Fruit fly (Drosophila melanogaster) whole organism, embryonic: ENCODE measurements around the gene drpr.

ENCODE experiments used
- ATbp ChIP-seq: fragments of 200-800 bp; sonication (Bioruptor generic); optimal IDR thresholded peaks from 2 replicates; lab custom pipeline; 2017; ENCODE audit warnings: missing biosample characterization, mild to moderate bottlenecking, missing genetic modification characterization, missing genetic modification reagents
- Atf-2 ChIP-seq: fragments of 200-800 bp; sonication (Bioruptor generic); optimal IDR thresholded peaks from 2 replicates; lab custom pipeline; 2016; ENCODE audit warnings: missing biosample characterization, missing genetic modification characterization
- BEAF-32 ChIP-seq: fragments of 200-800 bp; sonication (Bioruptor generic); optimal IDR thresholded peaks from 3 replicates; lab custom pipeline; 2017; ENCODE audit warnings: missing biosample characterization, missing genetic modification characterization, mild to moderate bottlenecking, moderate library complexity, missing genetic modification reagents
- Bgb ChIP-seq: fragments of 200-800 bp; sonication (Bioruptor generic); IDR thresholded peaks from 2 replicates; pipeline ENCODE4 v1.3.6; 2022; ENCODE audit warnings: missing biosample characterization, missing genetic modification characterization; ENCODE audit not compliant: partially characterized antibody
- CG10274 ChIP-seq: fragments of 200-800 bp; sonication (Bioruptor generic); optimal IDR thresholded peaks from 3 replicates; lab custom pipeline; 2017; ENCODE audit warnings: missing biosample characterization, mild to moderate bottlenecking, missing genetic modification characterization
- CG10321 ChIP-seq: fragments of 200-800 bp; sonication (Bioruptor generic); IDR thresholded peaks from 2 replicates; pipeline ENCODE4 v1.3.6; 2022; ENCODE audit warnings: missing biosample characterization, missing genetic modification characterization
- CG11085 ChIP-seq: fragments of 200-800 bp; sonication (Bioruptor generic); IDR thresholded peaks from 2 replicates; pipeline ENCODE4 v1.3.6; 2022; ENCODE audit warnings: missing biosample characterization, missing genetic modification characterization
- CG12155 ChIP-seq: fragments of 200-800 bp; sonication (Bioruptor generic); optimal IDR thresholded peaks from 3 replicates; lab custom pipeline; 2016; ENCODE audit warnings: missing biosample characterization, missing genetic modification characterization
- CG13287 ChIP-seq: fragments of 200-800 bp; sonication (Bioruptor generic); IDR thresholded peaks from 2 replicates; pipeline ENCODE4 v1.3.6; 2022; ENCODE audit warnings: missing biosample characterization, missing genetic modification characterization; ENCODE audit not compliant: partially characterized antibody
- CG13424 ChIP-seq: fragments of 200-800 bp; sonication (Bioruptor generic); optimal IDR thresholded peaks from 2 replicates; lab custom pipeline; 2019; ENCODE audit warnings: missing biosample characterization, mild to moderate bottlenecking, missing genetic modification characterization, moderate library complexity
- CG15601 ChIP-seq: fragments of 200-800 bp; sonication (Bioruptor generic); optimal IDR thresholded peaks from 3 replicates; lab custom pipeline; 2019; ENCODE audit warnings: missing biosample characterization, mild to moderate bottlenecking, missing genetic modification characterization, moderate library complexity
- CG17385 ChIP-seq: fragments of 200-800 bp; sonication (Bioruptor generic); optimal IDR thresholded peaks from 3 replicates; lab custom pipeline; 2018; ENCODE audit warnings: missing biosample characterization, mild to moderate bottlenecking, missing genetic modification characterization
- CG17612 ChIP-seq: fragments of 200-800 bp; sonication (Bioruptor generic); IDR thresholded peaks from 2 replicates; pipeline ENCODE4 v1.3.6; 2022; ENCODE audit warnings: missing biosample characterization, missing genetic modification characterization
- CG17802 ChIP-seq: fragments of 200-800 bp; sonication (Bioruptor generic); optimal IDR thresholded peaks from 2 replicates; lab custom pipeline; 2018; ENCODE audit warnings: missing biosample characterization, mild to moderate bottlenecking, missing genetic modification characterization, moderate library complexity
- CG18599 ChIP-seq: fragments of 200-800 bp; sonication (Bioruptor generic); optimal IDR thresholded peaks from 3 replicates; lab custom pipeline; 2017; ENCODE audit warnings: missing biosample characterization, missing genetic modification characterization, mild to moderate bottlenecking, moderate library complexity, missing genetic modification reagents
- CG18764 ChIP-seq: fragments of 200-800 bp; sonication (Bioruptor generic); optimal IDR thresholded peaks from 3 replicates; lab custom pipeline; 2016; ENCODE audit warnings: missing biosample characterization, missing genetic modification characterization
- CG2202 ChIP-seq: fragments of 200-800 bp; sonication (Bioruptor generic); optimal IDR thresholded peaks from 2 replicates; lab custom pipeline; 2018; ENCODE audit warnings: missing biosample characterization, mild to moderate bottlenecking, missing genetic modification characterization
- CG3065 ChIP-seq: fragments of 200-800 bp; sonication (Bioruptor generic); optimal IDR thresholded peaks from 2 replicates; lab custom pipeline; 2016; ENCODE audit warnings: missing biosample characterization, missing genetic modification characterization
- CG3407 ChIP-seq: fragments of 200-800 bp; sonication (Bioruptor generic); optimal IDR thresholded peaks from 2 replicates; lab custom pipeline; 2018; ENCODE audit warnings: missing biosample characterization, mild to moderate bottlenecking, missing genetic modification characterization
- CG3995 ChIP-seq: fragments of 200-800 bp; sonication (Bioruptor generic); optimal IDR thresholded peaks from 3 replicates; lab custom pipeline; 2016; ENCODE audit warnings: missing biosample characterization, missing genetic modification characterization
- CG6791 ChIP-seq: fragments of 200-800 bp; sonication (Bioruptor generic); IDR thresholded peaks from 3 replicates; pipeline ENCODE4 v1.3.6; 2022; ENCODE audit warnings: missing biosample characterization, missing genetic modification characterization; ENCODE audit not compliant: partially characterized antibody
- CG9215 ChIP-seq: fragments of 200-800 bp; sonication (Bioruptor generic); IDR thresholded peaks from 2 replicates; pipeline ENCODE4 v1.3.6; 2022; ENCODE audit warnings: missing biosample characterization, missing genetic modification characterization
- CG9932 ChIP-seq: fragments of 200-800 bp; sonication (Bioruptor generic); IDR thresholded peaks from 2 replicates; pipeline ENCODE4 v1.3.6; 2022; ENCODE audit warnings: missing biosample characterization, missing genetic modification characterization
- D19A ChIP-seq: fragments of 200-800 bp; optimal IDR thresholded peaks from 3 replicates; lab custom pipeline; 2019; ENCODE audit warnings: missing biosample characterization, mild to moderate bottlenecking, missing genetic modification characterization, moderate library complexity
- E2f2 ChIP-seq: fragments of 200-800 bp; sonication (Bioruptor generic); IDR thresholded peaks from 2 replicates; pipeline ENCODE4 v1.3.6; 2022; ENCODE audit warnings: missing biosample characterization, missing genetic modification characterization
- Fer3 ChIP-seq: fragments of 200-800 bp; sonication (Bioruptor generic); optimal IDR thresholded peaks from 2 replicates; lab custom pipeline; 2018; ENCODE audit warnings: missing biosample characterization, mild to moderate bottlenecking, missing genetic modification characterization, moderate library complexity
- HHEX ChIP-seq: fragments of 200-800 bp; sonication (Bioruptor generic); optimal IDR thresholded peaks from 3 replicates; lab custom pipeline; 2017; ENCODE audit warnings: missing biosample characterization, mild to moderate bottlenecking, missing genetic modification characterization, missing genetic modification reagents
- HLH3B ChIP-seq: fragments of 200-800 bp; sonication (Bioruptor generic); IDR thresholded peaks from 2 replicates; pipeline ENCODE4 v1.3.6; 2022; ENCODE audit warnings: missing biosample characterization, missing genetic modification characterization
- HmgZ ChIP-seq: fragments of 200-800 bp; sonication (Bioruptor generic); optimal IDR thresholded peaks from 2 replicates; lab custom pipeline; 2018; ENCODE audit warnings: missing biosample characterization, mild to moderate bottlenecking, missing genetic modification characterization
- Oli ChIP-seq: fragments of 200-800 bp; sonication (Bioruptor generic); optimal IDR thresholded peaks from 2 replicates; lab custom pipeline; 2018; ENCODE audit warnings: missing biosample characterization, mild to moderate bottlenecking, missing genetic modification characterization, moderate library complexity
- Six4 ChIP-seq: fragments of 200-800 bp; sonication (Bioruptor generic); optimal IDR thresholded peaks from 2 replicates; lab custom pipeline; 2016; ENCODE audit warnings: missing biosample characterization, missing genetic modification characterization
- ac ChIP-seq: fragments of 200-800 bp; sonication (Bioruptor generic); optimal IDR thresholded peaks from 3 replicates; lab custom pipeline; 2017; ENCODE audit warnings: missing biosample characterization, mild to moderate bottlenecking, missing genetic modification characterization
- ci ChIP-seq: fragments of 200-800 bp; sonication (Bioruptor generic); IDR thresholded peaks from 3 replicates; pipeline ENCODE4 v1.3.6; 2022; ENCODE audit warnings: missing biosample characterization, missing genetic modification characterization
- corto ChIP-seq: fragments of 200-800 bp; sonication (Bioruptor generic); optimal IDR thresholded peaks from 2 replicates; lab custom pipeline; 2016; ENCODE audit warnings: missing biosample characterization, mild to moderate bottlenecking, missing genetic modification characterization, moderate library complexity
- crc ChIP-seq: fragments of 200-800 bp; sonication (Bioruptor generic); optimal IDR thresholded peaks from 2 replicates; lab custom pipeline; 2016; ENCODE audit warnings: missing biosample characterization, missing genetic modification characterization
- danr ChIP-seq: fragments of 200-800 bp; sonication (Bioruptor generic); IDR thresholded peaks from 2 replicates; pipeline ENCODE4 v1.3.6; 2022; ENCODE audit warnings: missing biosample characterization, missing genetic modification characterization
- hkb ChIP-seq, 2 experiments: fragments of 200-800 bp in 1 of 2; fragments of >200 bp in 1 of 2; sonication (Bioruptor generic) in 1 of 2; IDR thresholded peaks in 1 of 2; optimal IDR thresholded peaks in 1 of 2; 2 replicates each; pipeline versions ENCODE4 v1.3.6 to Lab custom; 2017 to 2022; ENCODE audit warnings: missing biosample characterization in 1 of 2, missing genetic modification characterization in 1 of 2
- insv ChIP-seq, 2 experiments: fragments of 200-800 bp; sonication (Bioruptor generic); optimal IDR thresholded peaks; 3 replicates each; lab custom pipeline; 2016 to 2018; ENCODE audit warnings: missing biosample characterization in 2 of 2, missing genetic modification characterization in 2 of 2
- kay ChIP-seq: fragments of 200-800 bp; sonication (Bioruptor generic); optimal IDR thresholded peaks from 2 replicates; lab custom pipeline; 2016; ENCODE audit warnings: missing biosample characterization, missing genetic modification characterization
- ken ChIP-seq: fragments of 200-800 bp; sonication (Bioruptor generic); IDR thresholded peaks from 3 replicates; pipeline ENCODE4 v1.3.6; 2022; ENCODE audit warnings: missing biosample characterization, missing genetic modification characterization
- lab ChIP-seq: fragments of 200-800 bp; sonication (Bioruptor generic); optimal IDR thresholded peaks from 3 replicates; lab custom pipeline; 2017; ENCODE audit warnings: missing biosample characterization, missing genetic modification characterization, mild to moderate bottlenecking, moderate library complexity, missing genetic modification reagents
- lmd ChIP-seq: fragments of 200-800 bp; sonication (Bioruptor generic); IDR thresholded peaks from 2 replicates; pipeline ENCODE4 v1.3.6; 2022; ENCODE audit warnings: missing biosample characterization, missing genetic modification characterization
- lola ChIP-seq, 3 experiments: fragments of >200 bp in 2 of 3; fragments of 200-800 bp in 1 of 3; sonication (Bioruptor generic) in 1 of 3; optimal IDR thresholded peaks; 2 replicates each; lab custom pipeline; 2017 to 2019; ENCODE audit warnings: missing biosample characterization in 3 of 3, missing genetic modification characterization in 3 of 3, mild to moderate bottlenecking in 1 of 3, moderate library complexity in 1 of 3
- odd ChIP-seq: fragments of 200-800 bp; sonication (Bioruptor generic); optimal IDR thresholded peaks from 2 replicates; lab custom pipeline; 2017; ENCODE audit warnings: missing biosample characterization, mild to moderate bottlenecking, missing genetic modification characterization
- pzg ChIP-seq: fragments of 200-800 bp; sonication (Bioruptor generic); optimal IDR thresholded peaks from 3 replicates; lab custom pipeline; 2018; ENCODE audit warnings: missing biosample characterization, mild to moderate bottlenecking, missing genetic modification characterization, moderate library complexity
- sc ChIP-seq, 3 experiments: fragments of >200 bp in 2 of 3; fragments of 200-800 bp in 1 of 3; sonication (Bioruptor generic) in 1 of 3; optimal IDR thresholded peaks; 2 replicates in 2 of 3; 3 replicates in 1 of 3; lab custom pipeline; 2017; ENCODE audit warnings: mild to moderate bottlenecking in 1 of 3, missing biosample characterization in 1 of 3, missing genetic modification characterization in 1 of 3, missing genetic modification reagents in 1 of 3
- sd ChIP-seq: fragments of 200-800 bp; sonication (Bioruptor generic); optimal IDR thresholded peaks from 3 replicates; lab custom pipeline; 2018; ENCODE audit warnings: missing biosample characterization, mild to moderate bottlenecking, missing genetic modification characterization, moderate library complexity
- sisA ChIP-seq: fragments of 200-800 bp; sonication (Bioruptor generic); IDR thresholded peaks from 2 replicates; pipeline ENCODE4 v1.3.6; 2022; ENCODE audit warnings: missing biosample characterization, missing genetic modification characterization
- vnd ChIP-seq: fragments of 200-800 bp; sonication (Bioruptor generic); IDR thresholded peaks from 3 replicates; pipeline ENCODE4 v1.3.6; 2022; ENCODE audit warnings: missing biosample characterization, missing genetic modification characterization; ENCODE audit not compliant: partially characterized antibody

Gene drpr

dm6 chr3L:1730873-1731272 is at the start of gene drpr (continued):
- TF ChIP-seq vnd (GFP tag; lab: Robert Waterston, UW) = no peak
- no peak for TF ChIP-seq corto (GFP tag; lab: Kevin White, UChicago)
- TF ChIP-seq danr (GFP tag; lab: Robert Waterston, UW) = no peak
- no peak for TF ChIP-seq CG17612
- TF ChIP-seq Bgb = peak; percentile 36; the same call in 1 of the 2 replicates
- peak; percentile 32 for TF ChIP-seq BEAF-32 (GFP tag; lab: Kevin White, UChicago)
- TF ChIP-seq Atf-2 = no peak
- TF ChIP-seq HmgZ = peak; percentile 51
- TF ChIP-seq CG17802 (tag; lab: Kevin White, UChicago) = no peak
- no peak for TF ChIP-seq kay (GFP tag; lab: Kevin White, UChicago)
- peak; percentile 51 for TF ChIP-seq odd (GFP tag; lab: Kevin White, UChicago)
- peak; percentile 6; the same call in 1 of the 3 replicates for TF ChIP-seq CG6791 (GFP tag; lab: Robert Waterston, UW)
- peak; percentile 90 for TF ChIP-seq pzg (GFP tag; lab: Kevin White, UChicago)
- TF ChIP-seq insv (GFP tag; optimal IDR thresholded peaks at IDR 0.05; lab: Kevin White, UChicago) = no peak
- no peak for TF ChIP-seq hkb (optimal IDR thresholded peaks at IDR 0.05; lab: Kevin White, UChicago)
- no peak for TF ChIP-seq hkb (GFP tag; IDR thresholded peaks at IDR 0.05; lab: Robert Waterston, UW)
- no peak for TF ChIP-seq lola (GFP tag; optimal IDR thresholded peaks at IDR 0.05; lab: Kevin White, UChicago)
- 0 out of 2 replicates have a peak, but pooled peaks have one; percentile 16 for TF ChIP-seq CG9932 (GFP tag; lab: Robert Waterston, UW)
- no peak for TF ChIP-seq crc
- TF ChIP-seq D19A (tag; lab: Kevin White, UChicago) = peak; percentile 26
- TF ChIP-seq ac (GFP tag; lab: Kevin White, UChicago) = no peak
- no peak for TF ChIP-seq CG11085 (GFP tag; lab: Robert Waterston, UW)
- TF ChIP-seq CG12155 (GFP tag; lab: Kevin White, UChicago) = no peak
- TF ChIP-seq sd (tag; lab: Kevin White, UChicago) = no peak
- no peak for TF ChIP-seq CG13424 (tag; lab: Kevin White, UChicago)
- no peak for TF ChIP-seq CG10321 (GFP tag; lab: Robert Waterston, UW)
- no peak for TF ChIP-seq CG18599 (GFP tag; lab: Kevin White, UChicago)
- TF ChIP-seq lab (GFP tag; lab: Kevin White, UChicago) = peak; percentile 49
- TF ChIP-seq Six4 (GFP tag; lab: Kevin White, UChicago) = no peak
- 0 out of 3 replicates have a peak, but pooled peaks have one; percentile 3 for TF ChIP-seq ken
- TF ChIP-seq CG3407 (GFP tag; lab: Kevin White, UChicago) = no peak
- TF ChIP-seq CG18764 (GFP tag; lab: Kevin White, UChicago) = no peak
- no peak for TF ChIP-seq HLH3B (GFP tag; lab: Robert Waterston, UW)
- TF ChIP-seq Oli (tag; lab: Kevin White, UChicago) = no peak
- no peak for TF ChIP-seq CG13287 (GFP tag; lab: Robert Waterston, UW)
- no peak for TF ChIP-seq Fer3 (tag; lab: Kevin White, UChicago)
- TF ChIP-seq E2f2 (GFP tag; lab: Robert Waterston, UW) = peak; percentile 77
- TF ChIP-seq CG17385 = peak; percentile 48
- no peak for TF ChIP-seq CG3065
- peak; percentile 11 for TF ChIP-seq CG15601 (tag; lab: Kevin White, UChicago)
- no peak for TF ChIP-seq sc (optimal IDR thresholded peaks at IDR 0.05; lab: Kevin White, UChicago)
- no peak for TF ChIP-seq sc (GFP tag; optimal IDR thresholded peaks at IDR 0.05; lab: Kevin White, UChicago)
- TF ChIP-seq sisA (GFP tag; lab: Robert Waterston, UW) = no peak
- peak; percentile 6 for TF ChIP-seq CG2202 (tag; lab: Kevin White, UChicago)
- TF ChIP-seq CG3995 (GFP tag; lab: Kevin White, UChicago) = peak; percentile 99
- TF ChIP-seq CG9215 (GFP tag; lab: Robert Waterston, UW) = no peak
- TF ChIP-seq ci = peak; percentile 61; the same call in 2 of the 3 replicates
- TF ChIP-seq lmd (GFP tag; lab: Robert Waterston, UW) = no peak
- TF ChIP-seq HHEX (GFP tag; lab: Kevin White, UChicago) = peak; percentile 41
- no peak for TF ChIP-seq ATbp (GFP tag; lab: Kevin White, UChicago)
- no peak for TF ChIP-seq CG10274
